Worm (Caenorhabditis elegans) whole organism, L4 larva: ENCODE results near the gene flp-19.

ENCODE experiments used
- D1046.2 ChIP-seq: fragments of 200-800 bp; sonication (Bioruptor generic); IDR thresholded peaks from 2 replicates; pipeline ENCODE4 v1.3.6; 2022; ENCODE audit warnings: missing genetic modification characterization, missing compliant biosample characterization
- F37D6.2 ChIP-seq: sonication (generic microtip); optimal IDR thresholded peaks from 2 replicates; lab custom pipeline; 2016; ENCODE audit warnings: mild to moderate bottlenecking, missing genetic modification characterization, missing compliant biosample characterization
- F49E8.2 ChIP-seq: sonication (generic microtip); optimal IDR thresholded peaks from 2 replicates; lab custom pipeline; 2016; ENCODE audit warnings: missing compliant biosample characterization, mild to moderate bottlenecking, missing genetic modification characterization, borderline replicate concordance
- T26A8.4 ChIP-seq: fragments of 200-800 bp; sonication (Bioruptor generic); IDR thresholded peaks from 2 replicates; pipeline ENCODE4 v1.3.6; 2022; ENCODE audit warnings: missing genetic modification characterization, missing compliant biosample characterization
- ZK546.5 ChIP-seq, 2 experiments: sonication (generic microtip); optimal IDR thresholded peaks; 2 replicates each; lab custom pipeline; 2017; ENCODE audit warnings: missing biosample characterization in 2 of 2, missing genetic modification characterization in 2 of 2
- ces-1 ChIP-seq: fragments of 150-350 bp; sonication (generic microtip); optimal IDR thresholded peaks from 4 replicates; lab custom pipeline; 2014; ENCODE audit warnings: missing biosample characterization, missing genetic modification reagents, missing genetic modification characterization
- fkh-10 ChIP-seq: fragments of 150-350 bp; optimal IDR thresholded peaks from 2 replicates; lab custom pipeline; 2014; ENCODE audit warnings: missing biosample characterization, missing genetic modification reagents, missing genetic modification characterization
- fos-1 ChIP-seq: fragments of 150-350 bp; optimal IDR thresholded peaks from 2 replicates; lab custom pipeline; 2014; ENCODE audit warnings: missing biosample characterization, missing genetic modification characterization
- mep-1 ChIP-seq: fragments of 150-350 bp; sonication (generic microtip); optimal IDR thresholded peaks from 3 replicates; lab custom pipeline; 2014; ENCODE audit warnings: missing biosample characterization, missing genetic modification characterization
- nhr-25 ChIP-seq: sonication (generic microtip); optimal IDR thresholded peaks from 2 replicates; lab custom pipeline; 2017; ENCODE audit warnings: missing genetic modification characterization, mild to moderate bottlenecking, missing compliant biosample characterization, antibody characterized with exemption, moderate library complexity, borderline replicate concordance; ENCODE audit not compliant: insufficient read depth
- nhr-77 ChIP-seq: fragments of 150-350 bp; optimal IDR thresholded peaks from 2 replicates; lab custom pipeline; 2014; ENCODE audit warnings: missing biosample characterization, missing genetic modification characterization
- tag-97 ChIP-seq: fragments of 200-800 bp; sonication (Bioruptor generic); IDR thresholded peaks from 2 replicates; pipeline ENCODE4 v1.3.6; 2022; ENCODE audit warnings: missing genetic modification characterization, missing compliant biosample characterization
- ztf-11 ChIP-seq: fragments of 150-350 bp; optimal IDR thresholded peaks from 2 replicates; lab custom pipeline; 2014; ENCODE audit warnings: missing biosample characterization, missing genetic modification characterization

DNA sequence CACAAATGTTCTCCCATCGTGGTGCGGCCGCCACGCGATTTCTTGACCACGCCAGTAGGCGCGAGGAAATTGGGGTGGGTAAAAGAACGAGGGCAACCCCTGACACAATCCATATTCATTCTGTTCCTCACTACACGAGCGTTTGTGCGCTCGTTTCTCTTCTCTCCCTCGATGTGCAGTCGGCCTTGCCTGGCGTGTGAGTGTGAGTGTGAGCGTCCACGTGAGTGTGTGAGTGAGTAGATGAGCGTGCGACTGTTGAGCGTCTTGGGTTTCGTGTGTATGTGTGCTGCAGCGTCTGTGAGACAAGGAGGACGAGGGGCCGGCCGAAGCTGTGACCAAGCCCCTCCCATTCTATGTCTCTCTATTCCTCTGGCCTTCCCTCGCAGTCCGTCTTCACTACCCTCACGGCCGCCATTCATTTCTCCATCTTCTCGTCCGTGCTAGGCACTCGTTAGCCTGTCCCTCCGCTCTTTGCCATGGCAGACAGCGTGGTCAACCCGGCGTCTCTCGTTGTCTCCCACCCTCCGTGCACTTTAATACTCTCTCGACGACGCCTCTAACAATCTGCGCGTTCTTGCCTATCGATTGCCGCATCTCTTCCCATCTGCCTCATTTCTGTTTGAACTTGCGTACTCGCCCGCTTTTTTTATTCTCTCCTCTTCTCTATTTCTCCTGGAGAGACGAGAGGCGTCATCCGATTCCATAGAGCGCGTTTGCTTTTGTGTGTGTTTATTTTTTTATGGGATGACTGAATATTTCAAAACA lies 35.9 kb upstream of the flp-19 start:
- no peak for TF ChIP-seq ZK546.5 (tag; optimal IDR thresholded peaks at IDR 0.05; lab: Kevin White, UChicago)
- 0 out of 2 replicates have a peak, but pooled peaks have one; percentile 8 for TF ChIP-seq D1046.2
- peak; percentile 85 for TF ChIP-seq nhr-77 (tag; lab: Kevin White, UChicago)
- peak; percentile 93 for TF ChIP-seq mep-1 (tag; lab: Kevin White, UChicago)
- TF ChIP-seq ztf-11 (tag; lab: Kevin White, UChicago), result no peak
- TF ChIP-seq T26A8.4 (GFP tag; lab: Robert Waterston, UW), result peak; percentile 85
- 0 out of 2 replicates have a peak, but pooled peaks have one; percentile 7 for TF ChIP-seq tag-97 (GFP tag; lab: Robert Waterston, UW)
- TF ChIP-seq F49E8.2 (tag; lab: Kevin White, UChicago), result no peak
- peak; percentile 22 for TF ChIP-seq fkh-10 (GFP tag; lab: Kevin White, UChicago)
- TF ChIP-seq nhr-25 (tag; lab: Kevin White, UChicago), result peak; percentile 32
- TF ChIP-seq fos-1 (tag; lab: Kevin White, UChicago), result no peak
- peak; percentile 92 for TF ChIP-seq F37D6.2 (tag; lab: Kevin White, UChicago)
- TF ChIP-seq ces-1 (GFP tag; lab: Kevin White, UChicago), result peak; percentile 56
